Worm (Caenorhabditis elegans) whole organism, L2 larva: ENCODE data around the gene vnut-1.
A peak's percentile ranks its signal among the peaks of the same experiment; 100 is the strongest.

Experiments used
- C34F6.9 ChIP-seq: fragments of 150-350 bp; optimal IDR thresholded peaks from 2 replicates; lab custom pipeline; 2014; ENCODE audit warnings: missing biosample characterization, missing genetic modification characterization
- F13H6.1 ChIP-seq: sonication (generic microtip); optimal IDR thresholded peaks from 2 replicates; lab custom pipeline; 2016; ENCODE audit warnings: missing genetic modification characterization, missing compliant biosample characterization
- R02D3.7 ChIP-seq: fragments of 150-350 bp; optimal IDR thresholded peaks from 2 replicates; lab custom pipeline; 2014; ENCODE audit warnings: missing biosample characterization, missing genetic modification characterization
- Y55F3AM.14 ChIP-seq: fragments of 200-800 bp; sonication (Bioruptor generic); optimal IDR thresholded peaks from 2 replicates; lab custom pipeline; 2018; ENCODE audit warnings: mild to moderate bottlenecking, missing genetic modification characterization, missing compliant biosample characterization
- ZK546.5 ChIP-seq: sonication (generic microtip); optimal IDR thresholded peaks from 2 replicates; lab custom pipeline; 2017; ENCODE audit warnings: missing biosample characterization, missing genetic modification characterization
- alr-1 ChIP-seq: fragments of 150-350 bp; optimal IDR thresholded peaks from 2 replicates; lab custom pipeline; 2014; ENCODE audit warnings: missing biosample characterization, missing genetic modification characterization
- aly-2 ChIP-seq: fragments of 150-350 bp; optimal IDR thresholded peaks from 2 replicates; lab custom pipeline; 2014; ENCODE audit warnings: missing biosample characterization, missing genetic modification characterization
- ama-1 ChIP-seq: fragments of 150-350 bp; optimal IDR thresholded peaks from 2 replicates; lab custom pipeline; 2018; ENCODE audit warnings: inconsistent platforms
- blmp-1 ChIP-seq: sonication (generic microtip); optimal IDR thresholded peaks from 2 replicates; lab custom pipeline; 2017; ENCODE audit warnings: missing genetic modification characterization, mild to moderate bottlenecking, missing compliant biosample characterization, antibody characterized with exemption, moderate library complexity; ENCODE audit not compliant: insufficient read depth
- ceh-16 ChIP-seq: fragments of 150-350 bp; optimal IDR thresholded peaks from 2 replicates; lab custom pipeline; 2014; ENCODE audit warnings: missing biosample characterization, missing genetic modification characterization
- ceh-82 ChIP-seq: fragments of 150-350 bp; optimal IDR thresholded peaks from 2 replicates; lab custom pipeline; 2014; ENCODE audit warnings: missing biosample characterization, missing genetic modification characterization
- crh-2 ChIP-seq: sonication (generic microtip); optimal IDR thresholded peaks from 2 replicates; lab custom pipeline; 2017; ENCODE audit warnings: missing biosample characterization, missing genetic modification characterization
- dmd-4 ChIP-seq: sonication (generic microtip); optimal IDR thresholded peaks from 2 replicates; lab custom pipeline; 2017; ENCODE audit warnings: missing biosample characterization, missing genetic modification characterization
- egl-27 ChIP-seq: sonication (generic microtip); optimal IDR thresholded peaks from 3 replicates; lab custom pipeline; 2017; ENCODE audit warnings: missing biosample characterization, missing genetic modification reagents, missing genetic modification characterization
- elt-1 ChIP-seq: fragments of 150-350 bp; optimal IDR thresholded peaks from 2 replicates; lab custom pipeline; 2014; ENCODE audit warnings: missing biosample characterization, missing genetic modification characterization
- elt-3 ChIP-seq: sonication (generic microtip); optimal IDR thresholded peaks from 2 replicates; lab custom pipeline; 2017; ENCODE audit warnings: missing biosample characterization, missing genetic modification characterization
- fos-1 ChIP-seq: fragments of 150-350 bp; optimal IDR thresholded peaks from 2 replicates; lab custom pipeline; 2014; ENCODE audit warnings: missing biosample characterization, missing genetic modification characterization
- gmeb-1 ChIP-seq: fragments of 150-350 bp; optimal IDR thresholded peaks from 2 replicates; lab custom pipeline; 2014; ENCODE audit warnings: missing biosample characterization, missing genetic modification characterization
- lin-11 ChIP-seq: fragments of 150-350 bp; sonication (generic microtip); optimal IDR thresholded peaks from 2 replicates; lab custom pipeline; 2014; ENCODE audit warnings: missing biosample characterization, missing genetic modification characterization, inconsistent platforms, mixed read lengths
- lin-13 ChIP-seq: fragments of 150-350 bp; optimal IDR thresholded peaks from 2 replicates; lab custom pipeline; 2014; ENCODE audit warnings: missing biosample characterization, missing genetic modification reagents, missing genetic modification characterization
- lin-39 ChIP-seq: fragments of 150-350 bp; optimal IDR thresholded peaks from 2 replicates; lab custom pipeline; 2014; ENCODE audit warnings: missing biosample characterization, missing genetic modification reagents, missing genetic modification characterization
- lsy-2 ChIP-seq, 2 experiments: fragments of 150-350 bp in 1 of 2; sonication (generic microtip) in 1 of 2; optimal IDR thresholded peaks; 2 replicates each; lab custom pipeline; 2014 to 2017; ENCODE audit warnings: missing biosample characterization in 2 of 2, missing genetic modification characterization in 2 of 2
- mab-5 ChIP-seq: fragments of 150-350 bp; optimal IDR thresholded peaks from 2 replicates; lab custom pipeline; 2014; ENCODE audit warnings: missing biosample characterization, missing genetic modification characterization
- mbf-1 ChIP-seq: sonication (generic microtip); optimal IDR thresholded peaks from 2 replicates; lab custom pipeline; 2017; ENCODE audit warnings: missing biosample characterization, missing genetic modification characterization
- mdl-1 ChIP-seq, 2 experiments: fragments of 150-350 bp in 1 of 2; sonication (generic microtip) in 1 of 2; optimal IDR thresholded peaks; 2 replicates each; lab custom pipeline; 2017; ENCODE audit warnings: missing biosample characterization in 2 of 2, missing genetic modification characterization in 2 of 2
- nhr-10 ChIP-seq: sonication (generic microtip); optimal IDR thresholded peaks from 2 replicates; lab custom pipeline; 2017; ENCODE audit warnings: missing biosample characterization, missing genetic modification characterization
- nhr-11 ChIP-seq: fragments of 150-350 bp; optimal IDR thresholded peaks from 2 replicates; lab custom pipeline; 2014; ENCODE audit warnings: missing biosample characterization, missing genetic modification characterization
- nhr-12 ChIP-seq: fragments of 150-350 bp; optimal IDR thresholded peaks from 2 replicates; lab custom pipeline; 2014; ENCODE audit warnings: missing biosample characterization, missing genetic modification characterization
- nhr-129 ChIP-seq: fragments of 150-350 bp; optimal IDR thresholded peaks from 2 replicates; lab custom pipeline; 2014; ENCODE audit warnings: missing biosample characterization, missing genetic modification characterization
- nhr-21 ChIP-seq: fragments of 150-350 bp; optimal IDR thresholded peaks from 2 replicates; lab custom pipeline; 2014; ENCODE audit warnings: missing biosample characterization, missing genetic modification characterization
- nhr-23 ChIP-seq: fragments of 150-350 bp; optimal IDR thresholded peaks from 2 replicates; lab custom pipeline; 2014; ENCODE audit warnings: missing biosample characterization, missing genetic modification reagents, missing genetic modification characterization
- nhr-237 ChIP-seq: fragments of 150-350 bp; optimal IDR thresholded peaks from 2 replicates; lab custom pipeline; 2014; ENCODE audit warnings: missing biosample characterization, missing genetic modification characterization
- nhr-25 ChIP-seq: fragments of 150-350 bp; sonication (generic microtip); optimal IDR thresholded peaks from 3 replicates; lab custom pipeline; 2014; ENCODE audit warnings: missing biosample characterization, missing genetic modification characterization
- nhr-6 ChIP-seq: fragments of 150-350 bp; optimal IDR thresholded peaks from 2 replicates; lab custom pipeline; 2014; ENCODE audit warnings: missing biosample characterization, missing genetic modification characterization
- nhr-77 ChIP-seq: fragments of 150-350 bp; optimal IDR thresholded peaks from 2 replicates; lab custom pipeline; 2014; ENCODE audit warnings: missing biosample characterization, missing genetic modification characterization
- peb-1 ChIP-seq: fragments of 150-350 bp; optimal IDR thresholded peaks from 2 replicates; lab custom pipeline; 2014; ENCODE audit warnings: missing biosample characterization, missing genetic modification characterization
- sem-4 ChIP-seq: fragments of 150-350 bp; optimal IDR thresholded peaks from 2 replicates; lab custom pipeline; 2014; ENCODE audit warnings: missing biosample characterization, missing genetic modification reagents, missing genetic modification characterization
- skn-1 ChIP-seq: sonication (generic microtip); optimal IDR thresholded peaks from 2 replicates; lab custom pipeline; 2017; ENCODE audit warnings: missing biosample characterization, missing genetic modification characterization
- sma-3 ChIP-seq: sonication (generic microtip); optimal IDR thresholded peaks from 2 replicates; lab custom pipeline; 2016; ENCODE audit warnings: missing genetic modification reagents, missing genetic modification characterization, missing compliant biosample characterization
- sma-9 ChIP-seq, 2 experiments: fragments of 150-350 bp in 1 of 2; sonication (generic microtip) in 1 of 2; optimal IDR thresholded peaks; 2 replicates each; lab custom pipeline; 2014 to 2016; ENCODE audit warnings: missing genetic modification characterization in 2 of 2, mild to moderate bottlenecking in 1 of 2, missing biosample characterization in 1 of 2, missing compliant biosample characterization in 1 of 2, missing genetic modification reagents in 1 of 2, moderate library complexity in 1 of 2
- snpc-4 ChIP-seq: fragments of 150-350 bp; optimal IDR thresholded peaks from 2 replicates; lab custom pipeline; 2014; ENCODE audit warnings: missing biosample characterization, missing genetic modification characterization
- unc-39 ChIP-seq: fragments of 150-350 bp; optimal IDR thresholded peaks from 2 replicates; lab custom pipeline; 2014; ENCODE audit warnings: missing biosample characterization, missing genetic modification characterization
- unc-55 ChIP-seq: fragments of 150-350 bp; sonication (generic microtip); optimal IDR thresholded peaks from 3 replicates; lab custom pipeline; 2014; ENCODE audit warnings: missing biosample characterization, missing genetic modification reagents, missing genetic modification characterization
- unc-62 ChIP-seq: fragments of 150-350 bp; optimal IDR thresholded peaks from 2 replicates; lab custom pipeline; 2014; ENCODE audit warnings: missing biosample characterization, missing genetic modification reagents, missing genetic modification characterization
- zag-1 ChIP-seq: fragments of 150-350 bp; optimal IDR thresholded peaks from 2 replicates; lab custom pipeline; 2014; ENCODE audit warnings: missing biosample characterization, missing genetic modification characterization
- ztf-1 ChIP-seq: fragments of 200-800 bp; sonication (Bioruptor generic); conservative IDR thresholded peaks from 2 replicates; pipeline ENCODE4 v1.3.6; 2022; ENCODE audit warnings: missing genetic modification characterization, missing compliant biosample characterization
- ztf-11 ChIP-seq: sonication (generic microtip); optimal IDR thresholded peaks from 2 replicates; lab custom pipeline; 2017; ENCODE audit warnings: missing biosample characterization, missing genetic modification characterization
- ztf-4 ChIP-seq: fragments of 150-350 bp; optimal IDR thresholded peaks from 2 replicates; lab custom pipeline; 2014; ENCODE audit warnings: missing biosample characterization, missing genetic modification characterization

vnut-1 gene

ce11 chrII:14489407-14489806 lies at the start of gene vnut-1:
Gene vnut-1, plus strand, starts transcription at chrII:14489802.
- TF ChIP-seq nhr-237 (tag; lab: Kevin White, UChicago): no peak
- TF ChIP-seq lin-11: no peak
- peak; percentile 17 for TF ChIP-seq nhr-25 (tag; lab: Kevin White, UChicago)
- TF ChIP-seq R02D3.7 (tag; lab: Kevin White, UChicago): no peak
- no peak for TF ChIP-seq ZK546.5 (tag; lab: Kevin White, UChicago)
- TF ChIP-seq peb-1 (tag; lab: Kevin White, UChicago): no peak
- no peak for TF ChIP-seq zag-1 (tag; lab: Kevin White, UChicago)
- TF ChIP-seq nhr-21: no peak
- no peak for TF ChIP-seq ama-1
- TF ChIP-seq gmeb-1 (tag; lab: Kevin White, UChicago): peak; percentile 27
- peak; percentile 92 for TF ChIP-seq crh-2 (tag; lab: Kevin White, UChicago)
- TF ChIP-seq fos-1 (tag; lab: Kevin White, UChicago): peak; percentile 78
- no peak for TF ChIP-seq aly-2 (tag; lab: Kevin White, UChicago)
- TF ChIP-seq nhr-6 (tag; lab: Kevin White, UChicago): no peak
- TF ChIP-seq lsy-2 (tag; optimal IDR thresholded peaks at IDR 0.05; lab: Kevin White, UChicago): peak in 1 of 2 experiments; percentile 51
- TF ChIP-seq sma-9 (GFP tag; optimal IDR thresholded peaks at IDR 0.05; lab: Kevin White, UChicago): peak; percentile 57
- TF ChIP-seq sma-9 (tag; optimal IDR thresholded peaks at IDR 0.05; lab: Kevin White, UChicago): no peak
- TF ChIP-seq F13H6.1 (tag; lab: Kevin White, UChicago): peak; percentile 33
- no peak for TF ChIP-seq nhr-129 (tag; lab: Kevin White, UChicago)
- TF ChIP-seq mab-5 (tag; lab: Kevin White, UChicago): no peak
- no peak for TF ChIP-seq snpc-4 (tag; lab: Kevin White, UChicago)
- TF ChIP-seq C34F6.9 (tag; lab: Kevin White, UChicago): peak; percentile 27
- no peak for TF ChIP-seq ceh-82 (tag; lab: Kevin White, UChicago)
- TF ChIP-seq unc-55 (GFP tag; lab: Kevin White, UChicago): peak; percentile 13
- no peak for TF ChIP-seq elt-1 (tag; lab: Kevin White, UChicago)
- TF ChIP-seq nhr-23 (tag; lab: Kevin White, UChicago): no peak
- TF ChIP-seq ztf-1 (GFP tag; lab: Robert Waterston, UW): no peak
- TF ChIP-seq nhr-10 (tag; lab: Kevin White, UChicago): no peak
- no peak for TF ChIP-seq lin-39
- no peak for TF ChIP-seq dmd-4
- no peak for TF ChIP-seq mbf-1
- TF ChIP-seq sem-4 (tag; lab: Kevin White, UChicago): no peak
- no peak for TF ChIP-seq unc-62 (GFP tag; lab: Kevin White, UChicago)
- no peak for TF ChIP-seq ztf-4
- peak; percentile 94 for TF ChIP-seq blmp-1
- TF ChIP-seq nhr-12: no peak
- peak; percentile 30 for TF ChIP-seq lin-13 (GFP tag; lab: Kevin White, UChicago)
- TF ChIP-seq ceh-16 (tag; lab: Kevin White, UChicago): no peak
- no peak for TF ChIP-seq ztf-11
- TF ChIP-seq alr-1 (tag; lab: Kevin White, UChicago): no peak
- no peak for TF ChIP-seq unc-39
- no peak for TF ChIP-seq mdl-1 (tag; optimal IDR thresholded peaks at IDR 0.05; lab: Kevin White, UChicago)
- no peak for TF ChIP-seq sma-3
- no peak for TF ChIP-seq egl-27 (tag; lab: Kevin White, UChicago)
- peak; percentile 14 for TF ChIP-seq skn-1 (tag; lab: Kevin White, UChicago)
- TF ChIP-seq elt-3 (tag; lab: Kevin White, UChicago): no peak
- no peak for TF ChIP-seq nhr-11
- TF ChIP-seq nhr-77 (tag; lab: Kevin White, UChicago): no peak
- TF ChIP-seq Y55F3AM.14: no peak
- TF ChIP-seq, all 48 proteins: peak for 12
